Fruit fly (Drosophila melanogaster) whole organism, embryonic: ENCODE measurements around the gene mei-P22.
A peak's percentile ranks its signal among the peaks of the same experiment; 100 is the strongest.

ENCODE experiments used
- Atf-2 ChIP-seq: fragments of 200-800 bp; sonication (Bioruptor generic); optimal IDR thresholded peaks from 2 replicates; lab custom pipeline; 2016; ENCODE audit warnings: missing biosample characterization, missing genetic modification characterization
- Bgb ChIP-seq: fragments of 200-800 bp; sonication (Bioruptor generic); IDR thresholded peaks from 2 replicates; pipeline ENCODE4 v1.3.6; 2022; ENCODE audit warnings: missing biosample characterization, missing genetic modification characterization; ENCODE audit not compliant: partially characterized antibody
- Blimp-1 ChIP-seq: fragments of 200-800 bp; sonication (Bioruptor generic); optimal IDR thresholded peaks from 3 replicates; lab custom pipeline; 2018; ENCODE audit warnings: missing biosample characterization, missing genetic modification characterization, mild to moderate bottlenecking, moderate library complexity, missing genetic modification reagents
- CG12071 ChIP-seq: fragments of 200-800 bp; sonication (Bioruptor generic); optimal IDR thresholded peaks from 3 replicates; lab custom pipeline; 2018; ENCODE audit warnings: missing biosample characterization, mild to moderate bottlenecking, missing genetic modification characterization
- CG13424 ChIP-seq: fragments of 200-800 bp; sonication (Bioruptor generic); optimal IDR thresholded peaks from 2 replicates; lab custom pipeline; 2019; ENCODE audit warnings: missing biosample characterization, mild to moderate bottlenecking, missing genetic modification characterization, moderate library complexity
- CG15269 ChIP-seq: fragments of 200-800 bp; sonication (Bioruptor generic); optimal IDR thresholded peaks from 2 replicates; lab custom pipeline; 2018; ENCODE audit warnings: missing biosample characterization, mild to moderate bottlenecking, missing genetic modification characterization, moderate library complexity
- CG18262 ChIP-seq: fragments of 200-800 bp; optimal IDR thresholded peaks from 3 replicates; lab custom pipeline; 2019; ENCODE audit warnings: missing biosample characterization, mild to moderate bottlenecking, missing genetic modification characterization, moderate library complexity
- CG18599 ChIP-seq: fragments of 200-800 bp; sonication (Bioruptor generic); optimal IDR thresholded peaks from 3 replicates; lab custom pipeline; 2017; ENCODE audit warnings: missing biosample characterization, missing genetic modification characterization, mild to moderate bottlenecking, moderate library complexity, missing genetic modification reagents
- CG2678 ChIP-seq: fragments of 200-800 bp; sonication (Bioruptor generic); optimal IDR thresholded peaks from 3 replicates; lab custom pipeline; 2019; ENCODE audit warnings: missing biosample characterization, mild to moderate bottlenecking, missing genetic modification characterization, moderate library complexity
- CG2889 ChIP-seq: fragments of 200-800 bp; sonication (Bioruptor generic); IDR thresholded peaks from 3 replicates; pipeline ENCODE4 v1.3.6; 2022; ENCODE audit warnings: missing biosample characterization, missing genetic modification characterization
- CG30431 ChIP-seq: fragments of 200-800 bp; sonication (Bioruptor generic); optimal IDR thresholded peaks from 2 replicates; lab custom pipeline; 2017; ENCODE audit warnings: missing biosample characterization, missing genetic modification characterization
- CG31224 ChIP-seq: fragments of 200-800 bp; sonication (Bioruptor generic); IDR thresholded peaks from 2 replicates; pipeline ENCODE4 v1.3.6; 2022; ENCODE audit warnings: missing biosample characterization, missing genetic modification characterization
- CG4424 ChIP-seq: fragments of 200-800 bp; sonication (Bioruptor generic); optimal IDR thresholded peaks from 3 replicates; lab custom pipeline; 2016; ENCODE audit warnings: missing biosample characterization, missing genetic modification characterization
- CG4820 ChIP-seq: fragments of 200-800 bp; sonication (Bioruptor generic); optimal IDR thresholded peaks from 3 replicates; lab custom pipeline; 2016; ENCODE audit warnings: missing biosample characterization, missing genetic modification characterization
- CG6765 ChIP-seq: fragments of 200-800 bp; sonication (Bioruptor generic); optimal IDR thresholded peaks from 3 replicates; lab custom pipeline; 2017; ENCODE audit warnings: missing biosample characterization, mild to moderate bottlenecking, missing genetic modification characterization
- CG7839 ChIP-seq: fragments of 200-800 bp; sonication (Bioruptor generic); optimal IDR thresholded peaks from 3 replicates; lab custom pipeline; 2018; ENCODE audit warnings: missing biosample characterization, mild to moderate bottlenecking, missing genetic modification characterization, moderate library complexity
- Dad ChIP-seq: fragments of 200-800 bp; sonication (Bioruptor generic); optimal IDR thresholded peaks from 3 replicates; lab custom pipeline; 2016; ENCODE audit warnings: missing biosample characterization, missing genetic modification characterization
- E2f1 ChIP-seq: fragments of 200-800 bp; sonication (Bioruptor generic); IDR thresholded peaks from 2 replicates; pipeline ENCODE4 v1.3.6; 2022; ENCODE audit warnings: missing biosample characterization, missing genetic modification characterization
- Ets65A ChIP-seq: fragments of 200-800 bp; sonication (Bioruptor generic); peaks from one replicate; lab custom pipeline; 2016; ENCODE audit warnings: missing biosample characterization, missing genetic modification characterization
- H15 ChIP-seq: fragments of 200-800 bp; sonication (Bioruptor generic); IDR thresholded peaks from 3 replicates; pipeline ENCODE4 v1.3.6; 2022; ENCODE audit warnings: missing biosample characterization, missing genetic modification characterization
- H2.0 ChIP-seq: fragments of 200-800 bp; sonication (Bioruptor generic); IDR thresholded peaks from 2 replicates; pipeline ENCODE4 v1.3.6; 2022; ENCODE audit warnings: missing biosample characterization, missing genetic modification characterization
- Hr39 ChIP-seq: fragments of >200 bp; optimal IDR thresholded peaks from 2 replicates; lab custom pipeline; 2017
- Hsf ChIP-seq: fragments of 200-800 bp; sonication (Bioruptor generic); optimal IDR thresholded peaks from 3 replicates; lab custom pipeline; 2016; ENCODE audit warnings: missing biosample characterization, missing genetic modification characterization
- MTF-1 ChIP-seq: fragments of 200-800 bp; sonication (Bioruptor generic); optimal IDR thresholded peaks from 2 replicates; lab custom pipeline; 2018; ENCODE audit warnings: missing biosample characterization, mild to moderate bottlenecking, missing genetic modification characterization, borderline replicate concordance
- Mad ChIP-seq: fragments of 200-800 bp; sonication (Bioruptor generic); optimal IDR thresholded peaks from 2 replicates; lab custom pipeline; 2016; ENCODE audit warnings: missing biosample characterization, missing genetic modification characterization
- Max ChIP-seq: fragments of 200-800 bp; sonication (Bioruptor generic); optimal IDR thresholded peaks from 2 replicates; lab custom pipeline; 2016; ENCODE audit warnings: missing biosample characterization, mild to moderate bottlenecking, missing genetic modification characterization
- Meics ChIP-seq: fragments of 200-800 bp; sonication (Bioruptor generic); optimal IDR thresholded peaks from 2 replicates; lab custom pipeline; 2017; ENCODE audit warnings: missing biosample characterization, mild to moderate bottlenecking, missing genetic modification characterization
- NC2β ChIP-seq: fragments of 200-800 bp; sonication (Bioruptor generic); optimal IDR thresholded peaks from 2 replicates; lab custom pipeline; 2016; ENCODE audit warnings: missing biosample characterization, missing genetic modification characterization
- Neu2 ChIP-seq: fragments of 200-800 bp; sonication (Bioruptor generic); optimal IDR thresholded peaks from 3 replicates; lab custom pipeline; 2016; ENCODE audit warnings: missing biosample characterization, missing genetic modification characterization, borderline replicate concordance
- NfI ChIP-seq: fragments of 200-800 bp; sonication (Bioruptor generic); optimal IDR thresholded peaks from 3 replicates; lab custom pipeline; 2018; ENCODE audit warnings: missing biosample characterization, mild to moderate bottlenecking, missing genetic modification characterization, moderate library complexity
- cas ChIP-seq: fragments of 200-800 bp; sonication (Bioruptor generic); IDR thresholded peaks from 2 replicates; pipeline ENCODE4 v1.3.6; 2022; ENCODE audit warnings: missing biosample characterization, missing genetic modification characterization
- ftz-f1 ChIP-seq: fragments of 200-800 bp; sonication (Bioruptor generic); optimal IDR thresholded peaks from 2 replicates; lab custom pipeline; 2016; ENCODE audit warnings: missing biosample characterization, missing genetic modification characterization
- hb ChIP-seq: fragments of 200-800 bp; sonication (Bioruptor generic); IDR thresholded peaks from 3 replicates; pipeline ENCODE4 v1.3.6; 2022; ENCODE audit warnings: missing biosample characterization, missing genetic modification characterization; ENCODE audit not compliant: partially characterized antibody
- insv ChIP-seq, 2 experiments: fragments of 200-800 bp; sonication (Bioruptor generic); optimal IDR thresholded peaks; 3 replicates each; lab custom pipeline; 2016 to 2018; ENCODE audit warnings: missing biosample characterization in 2 of 2, missing genetic modification characterization in 2 of 2
- ken ChIP-seq: fragments of 200-800 bp; sonication (Bioruptor generic); IDR thresholded peaks from 3 replicates; pipeline ENCODE4 v1.3.6; 2022; ENCODE audit warnings: missing biosample characterization, missing genetic modification characterization
- nerfin-1 ChIP-seq: fragments of 200-800 bp; sonication (Bioruptor generic); optimal IDR thresholded peaks from 3 replicates; lab custom pipeline; 2019; ENCODE audit warnings: missing biosample characterization, mild to moderate bottlenecking, missing genetic modification characterization, moderate library complexity
- p53 ChIP-seq: fragments of 200-800 bp; sonication (Bioruptor generic); optimal IDR thresholded peaks from 2 replicates; lab custom pipeline; 2016; ENCODE audit warnings: missing biosample characterization, missing genetic modification characterization
- prd ChIP-seq, 3 experiments: fragments of >200 bp in 2 of 3; fragments of 200-800 bp in 1 of 3; sonication (Bioruptor generic) in 1 of 3; optimal IDR thresholded peaks in 2 of 3; IDR thresholded peaks in 1 of 3; 2 replicates in 2 of 3; 3 replicates in 1 of 3; pipeline versions ENCODE4 v1.3.6 to Lab custom; 2017 to 2022; ENCODE audit warnings: missing biosample characterization in 1 of 3, missing genetic modification characterization in 1 of 3
- sens ChIP-seq: fragments of 200-800 bp; sonication (Bioruptor generic); peaks from one replicate; lab custom pipeline; 2016; ENCODE audit warnings: missing biosample characterization, missing genetic modification characterization
- sisA ChIP-seq: fragments of 200-800 bp; sonication (Bioruptor generic); IDR thresholded peaks from 2 replicates; pipeline ENCODE4 v1.3.6; 2022; ENCODE audit warnings: missing biosample characterization, missing genetic modification characterization
- sug ChIP-seq: fragments of 200-800 bp; optimal IDR thresholded peaks from 2 replicates; lab custom pipeline; 2019; ENCODE audit warnings: missing biosample characterization, mild to moderate bottlenecking, missing genetic modification characterization, moderate library complexity
- twi ChIP-seq: fragments of 200-800 bp; optimal IDR thresholded peaks from 2 replicates; lab custom pipeline; 2019; ENCODE audit warnings: missing biosample characterization, mild to moderate bottlenecking, missing genetic modification characterization, moderate library complexity

The mei-P22 gene

dm6 chr3L:7250469-7250868, 6.3 kb downstream of the mei-P22 start, which contains the start of gene MED4 (continued):
- TF ChIP-seq Neu2, result peak; percentile 47
- TF ChIP-seq hb, result no peak
- TF ChIP-seq CG4820 (GFP tag; lab: Kevin White, UChicago), result peak; percentile 60
- peak; percentile 61 for TF ChIP-seq Dad (GFP tag; lab: Kevin White, UChicago)
- peak; percentile 65 for TF ChIP-seq MTF-1 (GFP tag; lab: Kevin White, UChicago)
- peak; percentile 51 for TF ChIP-seq sug
- peak; percentile 74 for TF ChIP-seq CG13424

dm6 chr3L:7254724-7255123, 10.5 kb downstream of the mei-P22 start:
- TF ChIP-seq Mad (GFP tag; lab: Kevin White, UChicago) (no peak), Ets65A (GFP tag; lab: Kevin White, UChicago) (peak; percentile 53), CG2678 (tag; lab: Kevin White, UChicago) (no peak), cas (GFP tag; lab: Robert Waterston, UW) (no peak), CG18262 (tag; lab: Kevin White, UChicago) (no peak), E2f1 (GFP tag; lab: Robert Waterston, UW) (no peak), sens (GFP tag; lab: Kevin White, UChicago) (peak; percentile 71), Bgb (GFP tag; lab: Robert Waterston, UW) (no peak), Hr39 (lab: Kevin White, UChicago) (no peak), insv (GFP tag; optimal IDR thresholded peaks at IDR 0.05; lab: Kevin White, UChicago) (no peak), twi (tag; lab: Kevin White, UChicago) (no peak), sisA (GFP tag; lab: Robert Waterston, UW) (peak; percentile 25; the same call in 1 of the 2 replicates), ftz-f1 (GFP tag; lab: Kevin White, UChicago) (no peak), CG6765 (GFP tag; lab: Kevin White, UChicago) (no peak), CG15269 (tag; lab: Kevin White, UChicago) (no peak), CG12071 (GFP tag; lab: Kevin White, UChicago) (no peak), H15 (GFP tag; lab: Robert Waterston, UW) (no peak), CG2889 (no peak), ken (GFP tag; lab: Robert Waterston, UW) (no peak), Meics (GFP tag; lab: Kevin White, UChicago) (no peak), p53 (GFP tag; lab: Kevin White, UChicago) (no peak), CG7839 (tag; lab: Kevin White, UChicago) (no peak), Blimp-1 (GFP tag; lab: Kevin White, UChicago) (peak; percentile 63), H2.0 (no peak), NfI (GFP tag; lab: Kevin White, UChicago) (no peak), NC2β (no peak), CG30431 (GFP tag; lab: Kevin White, UChicago) (no peak), Atf-2 (GFP tag; lab: Kevin White, UChicago) (no peak), CG4424 (no peak), Max (GFP tag; lab: Kevin White, UChicago) (no peak), nerfin-1 (tag; lab: Kevin White, UChicago) (no peak), Hsf (GFP tag; lab: Kevin White, UChicago) (no peak), prd (optimal IDR thresholded peaks at IDR 0.05; lab: Kevin White, UChicago) (no peak), prd (GFP tag; IDR thresholded peaks at IDR 0.05; lab: Robert Waterston, UW) (0 out of 3 replicates have a peak, but pooled peaks have one; percentile 27), CG18599 (GFP tag; lab: Kevin White, UChicago) (no peak), CG31224 (GFP tag; lab: Robert Waterston, UW) (no peak)
